Fruit fly (Drosophila melanogaster) whole organism, pupa: ENCODE data around the gene mgl.
A peak's percentile ranks its signal among the peaks of the same experiment; 100 is the strongest.

Experiments
- CG10348 ChIP-seq: fragments of 200-800 bp; sonication (Bioruptor generic); IDR thresholded peaks from 2 replicates; pipeline ENCODE4 v1.3.6; 2022; ENCODE audit warnings: missing biosample characterization, missing genetic modification characterization
- CG12605 ChIP-seq: fragments of 200-800 bp; sonication (Bioruptor generic); IDR thresholded peaks from 2 replicates; pipeline ENCODE4 v1.3.6; 2022; ENCODE audit warnings: missing biosample characterization, missing genetic modification characterization
- CG13204 ChIP-seq: fragments of 200-800 bp; sonication (Bioruptor generic); optimal IDR thresholded peaks from 2 replicates; lab custom pipeline; 2018; ENCODE audit warnings: missing biosample characterization, mild to moderate bottlenecking, missing genetic modification characterization, moderate library complexity
- CG14655 ChIP-seq: fragments of 200-800 bp; sonication (Bioruptor generic); optimal IDR thresholded peaks from 3 replicates; lab custom pipeline; 2017; ENCODE audit warnings: mild to moderate bottlenecking, missing biosample characterization, missing genetic modification reagents, missing genetic modification characterization
- CG15710 ChIP-seq: fragments of 200-800 bp; sonication (Bioruptor generic); optimal IDR thresholded peaks from 2 replicates; lab custom pipeline; 2018; ENCODE audit warnings: missing biosample characterization, mild to moderate bottlenecking, missing genetic modification characterization, moderate library complexity
- CG17806 ChIP-seq: fragments of 200-800 bp; sonication (Bioruptor generic); optimal IDR thresholded peaks from 2 replicates; lab custom pipeline; 2018; ENCODE audit warnings: missing biosample characterization, mild to moderate bottlenecking, missing genetic modification characterization, moderate library complexity
- CG32121 ChIP-seq: fragments of 200-800 bp; sonication (Bioruptor generic); IDR thresholded peaks from 2 replicates; pipeline ENCODE4 v1.3.6; 2022; ENCODE audit warnings: missing biosample characterization, missing genetic modification characterization
- CG34367 ChIP-seq: fragments of 200-800 bp; sonication (Bioruptor generic); optimal IDR thresholded peaks from 2 replicates; lab custom pipeline; 2018; ENCODE audit warnings: missing biosample characterization, mild to moderate bottlenecking, missing genetic modification characterization
- CG4496 ChIP-seq: fragments of 200-800 bp; sonication (Bioruptor generic); IDR thresholded peaks from 3 replicates; pipeline ENCODE4 v1.3.6; 2022; ENCODE audit warnings: missing biosample characterization, missing genetic modification characterization
- CG8159 ChIP-seq: fragments of 200-800 bp; sonication (Bioruptor generic); optimal IDR thresholded peaks from 3 replicates; lab custom pipeline; 2018; ENCODE audit warnings: missing biosample characterization, mild to moderate bottlenecking, missing genetic modification characterization, moderate library complexity
- CG8301 ChIP-seq: fragments of 200-800 bp; sonication (Bioruptor generic); optimal IDR thresholded peaks from 2 replicates; lab custom pipeline; 2018; ENCODE audit warnings: missing biosample characterization, mild to moderate bottlenecking, missing genetic modification characterization
- CG9948 ChIP-seq: fragments of 200-800 bp; sonication (Bioruptor generic); optimal IDR thresholded peaks from 2 replicates; lab custom pipeline; 2018; ENCODE audit warnings: missing biosample characterization, mild to moderate bottlenecking, missing genetic modification characterization, moderate library complexity
- D1 ChIP-seq: fragments of 200-800 bp; sonication (Bioruptor generic); optimal IDR thresholded peaks from 2 replicates; lab custom pipeline; 2018; ENCODE audit warnings: missing biosample characterization, mild to moderate bottlenecking, missing genetic modification characterization, moderate library complexity
- EcR ChIP-seq: fragments of 200-800 bp; sonication (Bioruptor generic); optimal IDR thresholded peaks from 3 replicates; lab custom pipeline; 2019; ENCODE audit warnings: missing biosample characterization, missing genetic modification characterization, mild to moderate bottlenecking, moderate library complexity, missing genetic modification reagents
- Ets98B ChIP-seq: fragments of 200-800 bp; sonication (Bioruptor generic); IDR thresholded peaks from 2 replicates; pipeline ENCODE4 v1.3.6; 2022; ENCODE audit warnings: missing biosample characterization, missing genetic modification characterization
- Pif1A ChIP-seq: fragments of 200-800 bp; sonication (Bioruptor generic); optimal IDR thresholded peaks from 3 replicates; lab custom pipeline; 2016; ENCODE audit warnings: missing biosample characterization, missing genetic modification characterization
- Pif1B ChIP-seq: fragments of 200-800 bp; sonication (Bioruptor generic); optimal IDR thresholded peaks from 3 replicates; lab custom pipeline; 2016; ENCODE audit warnings: missing biosample characterization, missing genetic modification characterization
- Snoo ChIP-seq: fragments of 200-800 bp; sonication (Bioruptor generic); optimal IDR thresholded peaks from 3 replicates; lab custom pipeline; 2017; ENCODE audit warnings: missing biosample characterization, mild to moderate bottlenecking, missing genetic modification characterization, inconsistent platforms
- fd96Ca ChIP-seq: fragments of 200-800 bp; sonication (Bioruptor generic); IDR thresholded peaks from 3 replicates; pipeline ENCODE4 v1.3.6; 2022; ENCODE audit warnings: missing biosample characterization, missing genetic modification characterization
- gl ChIP-seq: fragments of 200-800 bp; sonication (Bioruptor generic); optimal IDR thresholded peaks from 2 replicates; lab custom pipeline; 2018; ENCODE audit warnings: missing biosample characterization, mild to moderate bottlenecking, missing genetic modification characterization
- rn ChIP-seq: fragments of 200-800 bp; sonication (Bioruptor generic); IDR thresholded peaks from 2 replicates; pipeline ENCODE4 v1.3.6; 2022; ENCODE audit warnings: missing biosample characterization, missing genetic modification characterization

The mgl gene

DNA sequence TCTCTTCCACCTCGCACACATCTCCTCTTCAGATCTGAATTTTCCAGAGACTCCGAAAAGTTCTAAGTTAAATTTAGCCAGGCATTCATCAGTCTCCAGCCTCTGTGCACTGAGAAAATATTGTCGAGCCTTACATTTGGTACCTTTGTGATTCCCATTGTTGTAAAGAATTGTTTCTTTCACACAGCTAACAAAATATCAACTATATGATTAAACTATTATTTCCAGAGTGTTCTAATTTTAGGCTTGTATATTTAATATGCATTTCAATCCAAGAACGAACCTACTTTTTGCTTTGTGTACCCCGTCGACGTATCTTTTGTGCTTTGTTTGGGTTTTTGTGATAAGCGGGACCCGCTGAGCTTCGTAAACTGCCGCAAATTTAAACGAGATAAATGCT, 5.8 kb downstream of the mgl start:
- TF ChIP-seq CG14655 (GFP tag; lab: Kevin White, UChicago) (peak; percentile 4), CG17806 (no peak)
- TF ChIP-seq, all 21 proteins: peak for 1

DNA sequence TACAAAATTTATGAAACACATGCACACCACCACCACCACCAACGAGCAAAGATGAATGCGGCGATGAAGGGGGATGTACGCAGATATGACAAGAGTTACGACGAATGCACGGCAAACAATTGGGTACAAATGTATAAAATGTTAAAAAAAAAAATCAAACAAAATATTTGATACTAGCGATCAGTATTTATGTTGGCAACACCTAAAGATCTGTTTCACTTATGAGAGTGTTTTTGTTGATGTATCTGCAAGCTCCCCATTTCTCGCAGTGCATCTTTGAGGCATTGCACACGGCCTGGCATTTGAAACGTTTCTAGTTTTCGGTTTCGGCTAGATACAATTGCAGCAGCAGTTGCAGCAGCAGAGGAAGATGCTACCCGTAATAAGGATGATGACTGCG, 13.1 kb downstream of the mgl start:
- peak; percentile 86 for TF ChIP-seq CG4496 (GFP tag; lab: Robert Waterston, UW)
- TF ChIP-seq gl (tag; lab: Kevin White, UChicago) = no peak
- TF ChIP-seq CG9948 (tag; lab: Kevin White, UChicago) = peak; percentile 46
- TF ChIP-seq Ets98B (GFP tag; lab: Robert Waterston, UW) = peak; percentile 77
- peak; percentile 34 for TF ChIP-seq CG34367 (tag; lab: Kevin White, UChicago)
- peak; percentile 68 for TF ChIP-seq CG12605 (GFP tag; lab: Robert Waterston, UW)
- TF ChIP-seq CG13204 (GFP tag; lab: Kevin White, UChicago) = no peak
- peak; percentile 71 for TF ChIP-seq CG32121
- peak; percentile 53 for TF ChIP-seq rn (GFP tag; lab: Robert Waterston, UW)
- peak; percentile 36 for TF ChIP-seq CG8159 (tag; lab: Kevin White, UChicago)
- TF ChIP-seq CG14655 (GFP tag; lab: Kevin White, UChicago) = peak; percentile 76
- TF ChIP-seq Snoo (tag; lab: Kevin White, UChicago) = peak; percentile 43
- peak; percentile 66 for TF ChIP-seq Pif1A
- peak; percentile 86 for TF ChIP-seq fd96Ca (GFP tag; lab: Robert Waterston, UW)
- TF ChIP-seq D1 (tag; lab: Kevin White, UChicago) = no peak
- TF ChIP-seq CG17806 = peak; percentile 56
- TF ChIP-seq CG15710 = peak; percentile 17
- TF ChIP-seq Pif1B (GFP tag; lab: Kevin White, UChicago) = peak; percentile 22
- no peak for TF ChIP-seq CG10348 (GFP tag; lab: Robert Waterston, UW)
- TF ChIP-seq EcR = no peak
- peak; percentile 69 for TF ChIP-seq CG8301

DNA sequence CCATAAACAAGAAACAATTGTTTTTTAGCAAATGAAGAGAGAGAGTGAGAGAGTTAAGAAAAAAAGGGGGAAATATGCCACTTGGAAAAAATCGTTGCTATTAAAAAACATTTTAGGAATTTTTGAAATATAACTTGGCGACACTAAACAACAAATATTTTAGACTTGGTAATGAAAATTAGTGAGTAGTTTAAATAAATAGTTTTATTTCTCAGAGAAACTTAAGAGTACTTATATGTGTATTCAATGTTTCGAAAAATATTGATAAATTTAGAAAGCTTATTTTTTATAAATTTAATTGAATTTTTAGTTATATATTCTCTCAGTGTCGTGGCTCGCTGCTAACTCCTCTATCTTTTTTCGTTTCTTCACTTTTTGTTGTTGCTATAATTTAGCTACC, 14.0 kb downstream of the mgl start:
- no peak for TF ChIP-seq Ets98B (GFP tag; lab: Robert Waterston, UW)
- peak; percentile 10 for TF ChIP-seq CG14655 (GFP tag; lab: Kevin White, UChicago)

DNA sequence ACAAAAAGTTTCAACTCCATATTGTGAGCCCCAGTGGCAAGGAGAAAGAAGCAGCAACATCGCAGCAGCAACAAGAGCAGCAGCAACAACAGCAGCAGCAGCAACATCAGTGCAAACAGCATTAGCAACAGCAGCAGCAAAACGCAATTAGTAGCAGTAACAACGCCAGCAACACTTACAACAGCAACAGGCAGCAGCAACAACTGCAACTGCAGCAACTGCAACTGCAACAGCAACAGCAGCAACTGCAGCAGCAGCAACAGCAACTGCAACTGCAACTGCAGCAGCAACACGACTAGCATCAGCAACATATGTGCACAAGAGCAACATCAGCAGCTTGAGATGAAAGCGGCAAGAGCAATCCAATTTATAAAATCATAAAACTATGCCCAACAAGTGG, 14.8 kb downstream of the mgl start:
- TF ChIP-seq CG32121 (no peak), CG4496 (GFP tag; lab: Robert Waterston, UW) (0 out of 3 replicates have a peak, but pooled peaks have one; percentile 13), Pif1A (no peak), CG17806 (no peak)

DNA sequence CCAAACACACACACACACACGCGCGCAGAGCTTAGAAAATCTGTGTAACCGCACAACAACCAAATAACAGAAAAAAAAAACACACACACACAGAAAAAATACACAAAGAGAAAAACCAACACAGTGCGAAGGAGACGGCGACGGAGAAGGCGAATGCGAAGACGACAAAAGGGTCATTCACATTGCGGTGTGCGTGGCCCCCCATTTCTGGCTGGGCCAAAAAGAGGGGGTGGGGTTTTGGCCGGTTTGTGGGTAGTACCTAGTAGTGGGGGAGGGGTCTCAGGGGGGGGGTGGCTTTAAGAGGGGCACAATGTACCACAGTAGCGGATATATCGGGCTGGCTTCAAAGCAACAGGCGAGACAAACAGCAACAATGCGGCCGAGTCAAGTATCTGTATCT, 16.3 kb downstream of the mgl start:
- TF ChIP-seq CG4496 (GFP tag; lab: Robert Waterston, UW) (peak; percentile 29; the same call in 1 of the 3 replicates), CG12605 (GFP tag; lab: Robert Waterston, UW) (peak; percentile 15; the same call in 1 of the 2 replicates), gl (tag; lab: Kevin White, UChicago) (no peak), CG34367 (tag; lab: Kevin White, UChicago) (no peak), CG9948 (tag; lab: Kevin White, UChicago) (no peak), fd96Ca (GFP tag; lab: Robert Waterston, UW) (0 out of 3 replicates have a peak, but pooled peaks have one; percentile 42), Ets98B (GFP tag; lab: Robert Waterston, UW) (peak; percentile 32; the same call in 1 of the 2 replicates), CG13204 (GFP tag; lab: Kevin White, UChicago) (peak; percentile 22), EcR (peak; percentile 97)

DNA sequence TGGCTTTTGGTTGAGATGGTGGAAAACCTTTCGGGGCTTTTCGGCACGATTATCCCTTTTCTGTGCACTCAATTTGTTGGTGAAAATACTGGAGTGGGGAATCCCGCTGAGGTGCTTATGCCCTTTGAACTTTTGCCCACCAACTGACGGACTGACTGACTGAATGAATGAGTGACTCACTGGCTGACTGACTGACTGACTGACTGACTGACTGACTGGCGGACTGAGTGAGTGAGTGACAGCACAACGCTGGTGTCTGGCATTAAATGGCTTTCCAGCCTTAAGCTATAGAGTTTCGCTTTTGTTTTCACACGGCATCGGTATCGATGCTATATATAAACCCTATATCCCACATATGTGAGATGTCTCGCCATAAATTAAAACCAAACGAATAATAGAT, 21.2 kb downstream of the mgl start:
- TF ChIP-seq CG8159 (tag; lab: Kevin White, UChicago) (no peak), CG9948 (tag; lab: Kevin White, UChicago) (no peak)

DNA sequence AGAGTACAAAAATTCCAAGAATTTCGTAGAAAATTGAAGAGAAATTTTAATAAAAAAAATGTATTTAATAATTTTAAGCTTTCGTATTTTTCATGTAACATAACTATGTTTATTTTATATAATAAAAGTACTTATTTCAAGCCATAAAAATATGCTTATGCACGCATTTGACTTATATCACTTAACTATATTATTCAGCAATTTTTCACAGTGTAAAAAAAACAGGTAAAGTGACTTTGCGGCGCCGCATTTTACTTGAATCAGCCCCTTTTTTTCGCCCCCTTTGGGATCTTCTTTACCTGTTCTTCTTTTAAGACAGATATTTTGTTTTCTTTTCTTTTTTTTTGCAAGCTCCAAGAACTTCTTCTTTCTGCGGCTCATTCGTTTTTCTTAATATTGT, 23.0 kb downstream of the mgl start:
- TF ChIP-seq CG17806 = peak; percentile 39
- TF ChIP-seq fd96Ca (GFP tag; lab: Robert Waterston, UW) = no peak
- TF ChIP-seq CG9948 (tag; lab: Kevin White, UChicago) = peak; percentile 36
- no peak for TF ChIP-seq rn (GFP tag; lab: Robert Waterston, UW)
- no peak for TF ChIP-seq Ets98B (GFP tag; lab: Robert Waterston, UW)
- TF ChIP-seq CG12605 (GFP tag; lab: Robert Waterston, UW) = no peak
- no peak for TF ChIP-seq CG4496 (GFP tag; lab: Robert Waterston, UW)
- peak; percentile 31 for TF ChIP-seq CG15710
- peak; percentile 66 for TF ChIP-seq CG8159 (tag; lab: Kevin White, UChicago)
- TF ChIP-seq CG34367 (tag; lab: Kevin White, UChicago) = no peak
- TF ChIP-seq gl (tag; lab: Kevin White, UChicago) = no peak
- peak; percentile 19 for TF ChIP-seq CG8301
- no peak for TF ChIP-seq CG10348 (GFP tag; lab: Robert Waterston, UW)
- no peak for TF ChIP-seq CG13204 (GFP tag; lab: Kevin White, UChicago)
- TF ChIP-seq CG14655 (GFP tag; lab: Kevin White, UChicago) = peak; percentile 42
- TF ChIP-seq Pif1B (GFP tag; lab: Kevin White, UChicago) = no peak
- TF ChIP-seq Snoo (tag; lab: Kevin White, UChicago) = no peak
- no peak for TF ChIP-seq EcR
